Worm (Caenorhabditis elegans) whole organism, late embryonic: ENCODE results near the gene osm-9.

Experiments
- C08G9.2 ChIP-seq: sonication (generic microtip); optimal IDR thresholded peaks from 2 replicates; lab custom pipeline; 2016; ENCODE audit warnings: mild to moderate bottlenecking, missing genetic modification characterization, moderate library complexity, missing compliant biosample characterization
- C38D4.7 ChIP-seq: fragments of 200-800 bp; sonication (Bioruptor generic); optimal IDR thresholded peaks from 2 replicates; lab custom pipeline; 2018; ENCODE audit warnings: mild to moderate bottlenecking, missing genetic modification characterization, moderate library complexity, missing compliant biosample characterization
- F13H6.1 ChIP-seq: sonication (generic microtip); optimal IDR thresholded peaks from 2 replicates; lab custom pipeline; 2016; ENCODE audit warnings: missing genetic modification characterization, missing compliant biosample characterization
- K02D7.2 ChIP-seq: sonication (generic microtip); optimal IDR thresholded peaks from 2 replicates; lab custom pipeline; 2017; ENCODE audit warnings: mild to moderate bottlenecking, missing genetic modification characterization, missing compliant biosample characterization
- T23F11.4 ChIP-seq: fragments of 200-800 bp; sonication (Bioruptor generic); optimal IDR thresholded peaks from 2 replicates; lab custom pipeline; 2018; ENCODE audit warnings: mild to moderate bottlenecking, missing genetic modification characterization, missing compliant biosample characterization
- ama-1 ChIP-seq: fragments of 150-350 bp; optimal IDR thresholded peaks from 2 replicates; lab custom pipeline; 2014
- ceh-19 ChIP-seq: fragments of 200-800 bp; sonication (Bioruptor generic); optimal IDR thresholded peaks from 2 replicates; lab custom pipeline; 2018; ENCODE audit warnings: mild to moderate bottlenecking, missing genetic modification characterization, missing compliant biosample characterization
- ceh-30 ChIP-seq: fragments of 150-350 bp; optimal IDR thresholded peaks from 2 replicates; lab custom pipeline; 2014; ENCODE audit warnings: missing biosample characterization, missing genetic modification characterization
- ceh-6 ChIP-seq: fragments of 200-800 bp; sonication (Bioruptor generic); optimal IDR thresholded peaks from 2 replicates; lab custom pipeline; 2018; ENCODE audit warnings: mild to moderate bottlenecking, missing genetic modification characterization, missing compliant biosample characterization
- ceh-9 ChIP-seq: sonication (generic microtip); optimal IDR thresholded peaks from 2 replicates; lab custom pipeline; 2016; ENCODE audit warnings: mild to moderate bottlenecking, missing genetic modification characterization, inconsistent platforms, missing compliant biosample characterization
- dmd-4 ChIP-seq: sonication (generic microtip); optimal IDR thresholded peaks from 2 replicates; lab custom pipeline; 2016; ENCODE audit warnings: borderline replicate concordance, missing genetic modification characterization, missing compliant biosample characterization
- fkh-6 ChIP-seq: sonication (generic microtip); optimal IDR thresholded peaks from 2 replicates; lab custom pipeline; 2016; ENCODE audit warnings: missing genetic modification characterization, missing compliant biosample characterization
- hlh-6 ChIP-seq: sonication (generic microtip); optimal IDR thresholded peaks from 2 replicates; lab custom pipeline; 2016; ENCODE audit warnings: missing genotype, missing genetic modification characterization, missing compliant biosample characterization
- hlh-8 ChIP-seq: sonication (generic microtip); optimal IDR thresholded peaks from 2 replicates; lab custom pipeline; 2016; ENCODE audit warnings: missing genotype, missing genetic modification characterization, missing compliant biosample characterization
- lim-6 ChIP-seq: sonication (generic microtip); optimal IDR thresholded peaks from 2 replicates; lab custom pipeline; 2016; ENCODE audit warnings: missing genetic modification characterization, missing compliant biosample characterization
- mec-3 ChIP-seq: sonication (generic microtip); optimal IDR thresholded peaks from 2 replicates; lab custom pipeline; 2016; ENCODE audit warnings: borderline replicate concordance, missing genetic modification characterization, missing compliant biosample characterization
- nfya-1 ChIP-seq: sonication (generic microtip); optimal IDR thresholded peaks from 2 replicates; lab custom pipeline; 2017; ENCODE audit warnings: missing genetic modification characterization, mild to moderate bottlenecking, missing compliant biosample characterization, antibody characterized with exemption, moderate library complexity
- nhr-232 ChIP-seq: sonication (generic microtip); optimal IDR thresholded peaks from 2 replicates; lab custom pipeline; 2016; ENCODE audit warnings: missing genetic modification characterization, missing compliant biosample characterization
- odd-2 ChIP-seq: sonication (generic microtip); optimal IDR thresholded peaks from 2 replicates; lab custom pipeline; 2017; ENCODE audit warnings: antibody characterized with exemption, mild to moderate bottlenecking, missing genetic modification characterization, missing compliant biosample characterization
- pax-1 ChIP-seq: fragments of 150-350 bp; optimal IDR thresholded peaks from 2 replicates; lab custom pipeline; 2014; ENCODE audit warnings: missing biosample characterization, missing genetic modification characterization
- pha-2 ChIP-seq: sonication (generic microtip); optimal IDR thresholded peaks from 2 replicates; lab custom pipeline; 2017; ENCODE audit warnings: mild to moderate bottlenecking, missing genetic modification characterization, missing compliant biosample characterization
- rnt-1 ChIP-seq: sonication (generic microtip); optimal IDR thresholded peaks from 2 replicates; lab custom pipeline; 2016; ENCODE audit warnings: missing genetic modification characterization, missing compliant biosample characterization
- sdc-2 ChIP-seq: sonication (generic microtip); optimal IDR thresholded peaks from 2 replicates; lab custom pipeline; 2016; ENCODE audit warnings: missing genotype, missing genetic modification characterization, missing compliant biosample characterization
- tbx-2 ChIP-seq: sonication (generic microtip); optimal IDR thresholded peaks from 2 replicates; lab custom pipeline; 2016; ENCODE audit warnings: missing genetic modification characterization, missing compliant biosample characterization
- unc-42 ChIP-seq: sonication (generic microtip); optimal IDR thresholded peaks from 2 replicates; lab custom pipeline; 2016; ENCODE audit warnings: missing genotype, missing genetic modification characterization, missing compliant biosample characterization
- unc-86 ChIP-seq: sonication (generic microtip); optimal IDR thresholded peaks from 2 replicates; lab custom pipeline; 2016; ENCODE audit warnings: missing genetic modification characterization, missing compliant biosample characterization
- zip-5 ChIP-seq: sonication (generic microtip); optimal IDR thresholded peaks from 2 replicates; lab custom pipeline; 2016; ENCODE audit warnings: missing genetic modification characterization, missing compliant biosample characterization
- ztf-16 ChIP-seq: sonication (generic microtip); optimal IDR thresholded peaks from 2 replicates; lab custom pipeline; 2017; ENCODE audit warnings: missing genetic modification characterization, missing compliant biosample characterization

Gene osm-9

DNA sequence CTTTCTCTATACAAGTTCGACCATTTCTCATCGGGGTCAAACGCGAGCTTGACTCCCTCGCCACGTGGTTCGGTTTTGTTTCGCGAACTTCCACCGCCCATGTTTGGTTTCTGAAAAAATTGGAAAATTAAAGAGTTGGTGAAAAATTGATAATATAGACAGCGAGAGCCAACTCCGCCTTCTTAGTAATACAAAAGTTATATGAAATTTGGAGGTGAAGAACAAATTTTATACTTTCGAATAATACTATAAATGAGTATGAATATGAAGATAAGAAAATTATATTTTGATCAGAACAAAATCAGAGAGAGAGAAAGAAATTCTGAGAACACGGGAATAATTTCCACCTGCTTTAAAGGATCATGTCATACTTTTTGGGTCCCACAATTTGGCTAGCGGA is at the start of gene osm-9:
Gene osm-9 (minus strand): TSS at position 101 of the 400 bp plus-strand sequence.
- TF ChIP-seq ceh-6 (GFP tag; lab: Kevin White, UChicago) (no peak), hlh-8 (no peak), ztf-16 (tag; lab: Kevin White, UChicago) (no peak), sdc-2 (tag; lab: Kevin White, UChicago) (no peak), C08G9.2 (tag; lab: Kevin White, UChicago) (no peak), nfya-1 (no peak)

DNA sequence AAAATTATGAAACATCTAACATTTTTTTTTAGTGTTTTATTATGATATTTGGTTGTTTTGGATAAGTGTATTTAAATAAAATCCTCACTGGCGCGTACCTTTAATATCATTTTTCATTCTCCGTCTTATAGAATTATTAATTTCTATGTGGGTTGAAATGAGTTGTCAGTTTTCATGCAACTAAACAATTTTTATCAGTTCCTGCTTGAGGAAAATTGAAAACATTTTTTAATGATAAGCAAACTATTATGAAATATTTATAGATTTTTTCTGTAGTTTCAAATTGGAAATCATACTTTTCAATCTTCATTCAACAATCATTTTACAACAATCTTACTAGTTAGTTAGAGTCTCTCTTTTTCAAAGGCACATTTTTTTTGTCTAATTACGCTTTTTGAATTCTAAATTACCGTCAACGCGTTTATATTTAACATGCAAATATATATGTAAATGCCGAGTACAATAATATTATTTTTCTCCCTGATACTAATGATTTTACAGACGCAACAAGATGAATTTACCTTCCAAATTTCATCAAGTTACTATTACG is 49.1 kb upstream of the osm-9 start, which contains the start of the genes Y37E11B.10 and kgb-2:
Gene Y37E11B.10 (minus strand): TSS at position 182 of the 550 bp plus-strand sequence.
Gene kgb-2 (plus strand): TSS at position 500 of the 550 bp plus-strand sequence.
- TF ChIP-seq C08G9.2 (tag; lab: Kevin White, UChicago) (no peak), ama-1 (lab: Kevin White, UChicago) (no peak), sdc-2 (tag; lab: Kevin White, UChicago) (no peak)
- TF ChIP-seq, all 69 proteins: peak for 0

DNA sequence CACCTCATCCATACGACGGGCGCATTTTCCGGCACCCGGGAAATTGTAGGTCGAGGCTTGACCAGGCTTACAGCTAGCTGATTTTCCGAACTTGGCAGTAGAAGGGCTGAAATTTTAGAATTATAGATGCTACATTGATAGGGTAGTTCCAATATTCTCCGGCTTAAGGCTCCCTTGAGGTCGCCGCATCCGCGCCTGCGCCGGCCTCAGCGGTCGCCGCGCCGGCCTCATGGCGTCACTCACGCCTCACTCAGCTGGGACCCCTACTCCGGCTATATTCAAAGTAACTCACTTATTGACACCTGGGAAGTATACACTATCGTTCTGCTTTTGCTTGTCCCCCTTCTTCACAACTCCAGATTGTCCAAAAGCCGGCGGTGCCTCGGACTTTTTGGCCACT is 46.9 kb upstream of the osm-9 start:
- TF ChIP-seq pax-1 (tag; lab: Kevin White, UChicago), result no peak
- peak; percentile 13 for TF ChIP-seq hlh-6 (tag; lab: Kevin White, UChicago)

DNA sequence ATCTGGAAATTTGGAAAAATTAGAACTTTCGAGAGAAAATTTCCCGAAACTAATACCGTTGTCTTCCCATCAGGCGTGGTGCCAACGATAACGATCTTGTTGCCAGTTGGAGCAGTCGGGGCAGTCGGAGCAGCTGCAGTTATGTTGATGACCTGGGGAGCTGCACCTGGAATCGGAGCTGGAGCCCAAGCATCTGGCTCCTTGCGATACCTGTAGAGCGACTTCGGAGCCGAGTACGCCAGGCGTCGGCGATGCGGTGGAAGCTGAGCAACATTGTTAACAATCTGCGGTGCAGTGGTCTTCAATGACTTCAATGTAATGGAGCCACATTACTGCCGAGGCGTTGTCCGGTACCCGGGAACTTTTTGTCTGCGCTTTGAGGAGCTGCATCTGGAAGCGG is 44.6 kb upstream of the osm-9 start:
- TF ChIP-seq odd-2 (tag; lab: Kevin White, UChicago) (no peak), dmd-4 (tag; lab: Kevin White, UChicago) (no peak), ceh-30 (tag; lab: Kevin White, UChicago) (no peak), F13H6.1 (tag; lab: Kevin White, UChicago) (no peak), zip-5 (tag; lab: Kevin White, UChicago) (no peak)

DNA sequence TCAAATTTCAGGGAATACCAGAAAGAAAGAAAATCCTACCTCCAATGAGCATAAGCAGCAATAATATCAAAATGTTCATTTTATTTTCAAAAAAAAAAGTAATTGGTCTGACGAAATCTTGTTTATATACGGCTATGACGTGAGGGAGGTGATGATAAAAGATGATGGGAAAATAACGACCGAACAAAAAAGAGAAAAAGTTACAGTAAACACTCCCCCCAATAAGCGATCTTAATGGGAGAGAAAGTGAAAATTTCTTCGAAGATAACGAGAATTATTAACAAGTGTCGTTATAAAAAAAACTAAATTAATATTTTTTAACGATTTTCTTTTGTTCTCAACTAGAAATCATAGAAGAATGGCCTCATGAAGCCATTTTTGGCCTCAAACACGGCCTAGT is 42.7 kb upstream of the osm-9 start, which contains the start of gene Y37E11B.7:
Gene Y37E11B.7 (minus strand): TSS at position 207 of the 400 bp plus-strand sequence.
- TF ChIP-seq ceh-19 (GFP tag; lab: Kevin White, UChicago), result no peak
- TF ChIP-seq lim-6 (tag; lab: Kevin White, UChicago), result no peak
- no peak for TF ChIP-seq odd-2 (tag; lab: Kevin White, UChicago)
- no peak for TF ChIP-seq C08G9.2 (tag; lab: Kevin White, UChicago)
- TF ChIP-seq unc-86 (tag; lab: Kevin White, UChicago), result no peak
- TF ChIP-seq nhr-232 (tag; lab: Kevin White, UChicago), result no peak
- no peak for TF ChIP-seq zip-5 (tag; lab: Kevin White, UChicago)
- TF ChIP-seq ceh-30 (tag; lab: Kevin White, UChicago), result no peak
- TF ChIP-seq mec-3, result no peak
- no peak for TF ChIP-seq ceh-6 (GFP tag; lab: Kevin White, UChicago)
- TF ChIP-seq tbx-2, result no peak

DNA sequence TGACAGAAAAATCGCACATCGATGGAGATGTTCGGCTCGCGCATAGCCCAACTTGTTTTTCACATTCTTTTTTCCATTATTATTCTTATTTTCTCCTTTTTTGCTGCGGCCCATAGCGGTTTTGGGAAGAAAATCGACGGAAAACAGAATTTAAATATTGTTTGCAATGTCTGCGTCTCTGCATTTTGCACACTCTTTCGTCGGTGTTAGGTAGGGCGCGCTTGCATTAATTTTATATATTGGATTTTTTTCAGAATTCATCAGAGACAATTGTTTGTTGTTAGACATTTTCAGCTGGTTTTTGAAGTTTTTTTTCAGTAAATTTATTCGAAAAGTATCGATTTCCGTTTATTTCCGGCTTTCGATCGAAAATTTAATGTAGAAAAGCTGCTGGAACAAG is 41.9 kb upstream of the osm-9 start, which contains the start of gene Y37E11B.6:
Gene Y37E11B.6 (minus strand): TSS at position 181 of the 400 bp plus-strand sequence.
- no peak for TF ChIP-seq K02D7.2 (tag; lab: Kevin White, UChicago)
- TF ChIP-seq ceh-9 (tag; lab: Kevin White, UChicago), result no peak
- peak; percentile 43 for TF ChIP-seq unc-42
- no peak for TF ChIP-seq fkh-6

DNA sequence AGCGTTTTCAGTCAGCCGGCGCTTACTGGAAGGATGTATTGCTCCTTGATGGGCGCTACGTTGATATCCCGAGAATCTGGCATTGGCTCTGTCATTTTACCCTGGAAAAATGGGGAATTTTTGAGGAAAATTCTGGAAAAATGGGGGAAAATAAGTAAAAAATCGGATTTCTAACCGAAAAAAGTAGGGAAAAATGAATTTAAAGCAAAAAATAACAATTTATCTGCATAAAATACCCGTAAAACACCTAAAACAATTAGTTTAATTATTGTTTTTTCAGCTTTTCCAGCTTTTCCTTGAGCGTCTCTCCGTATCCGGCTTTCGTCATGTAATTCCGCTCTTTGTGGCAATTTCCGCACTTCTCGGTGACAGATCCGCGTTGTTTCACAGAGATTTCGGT is 41.2 kb upstream of the osm-9 start, which contains the start of gene Y37E11B.5:
Gene Y37E11B.5 (minus strand): TSS at position 101 of the 400 bp plus-strand sequence.
- TF ChIP-seq sdc-2 (tag; lab: Kevin White, UChicago), result no peak
- TF ChIP-seq rnt-1 (tag; lab: Kevin White, UChicago), result no peak
- no peak for TF ChIP-seq C38D4.7 (GFP tag; lab: Kevin White, UChicago)

DNA sequence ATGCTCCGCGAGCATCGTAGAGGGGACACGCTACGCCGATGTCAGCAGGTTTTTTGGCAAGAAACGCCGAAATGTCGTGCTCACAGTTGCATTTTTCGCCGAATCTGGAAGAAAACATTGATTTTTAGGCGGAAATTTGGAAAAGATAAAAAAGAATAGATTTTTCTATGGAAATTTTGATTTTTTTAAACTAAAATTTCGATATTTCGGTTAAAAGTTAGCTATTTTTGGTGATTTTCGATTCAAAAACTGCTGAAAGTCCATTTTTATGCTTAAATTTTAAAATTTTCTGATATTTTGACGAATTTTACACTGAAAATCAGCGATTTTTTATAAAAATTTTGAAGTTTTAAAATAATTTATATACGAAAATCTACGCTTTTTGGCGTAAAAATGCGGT is 40.1 kb upstream of the osm-9 start:
- TF ChIP-seq ceh-6 (GFP tag; lab: Kevin White, UChicago), result no peak
- no peak for TF ChIP-seq pha-2
- no peak for TF ChIP-seq T23F11.4 (GFP tag; lab: Kevin White, UChicago)
